Fruit fly (Drosophila melanogaster) whole organism, embryonic: ENCODE measurements around the gene Plap.

Experiments
- Ada2b ChIP-seq: fragments of 200-800 bp; sonication (Bioruptor generic); IDR thresholded peaks from 2 replicates; pipeline ENCODE4 v1.3.6; 2022; ENCODE audit warnings: missing biosample characterization, missing genetic modification characterization
- Blimp-1 ChIP-seq: fragments of 200-800 bp; sonication (Bioruptor generic); optimal IDR thresholded peaks from 3 replicates; lab custom pipeline; 2018; ENCODE audit warnings: missing biosample characterization, missing genetic modification characterization, mild to moderate bottlenecking, moderate library complexity, missing genetic modification reagents
- CG11696 ChIP-seq: fragments of 200-800 bp; sonication (Bioruptor generic); IDR thresholded peaks from 2 replicates; pipeline ENCODE4 v1.3.6; 2022; ENCODE audit warnings: missing biosample characterization, missing genetic modification characterization
- CG12071 ChIP-seq: fragments of 200-800 bp; sonication (Bioruptor generic); optimal IDR thresholded peaks from 3 replicates; lab custom pipeline; 2018; ENCODE audit warnings: missing biosample characterization, mild to moderate bottlenecking, missing genetic modification characterization
- CG12299 ChIP-seq: fragments of 200-800 bp; sonication (Bioruptor generic); optimal IDR thresholded peaks from 2 replicates; lab custom pipeline; 2018; ENCODE audit warnings: missing biosample characterization, mild to moderate bottlenecking, missing genetic modification characterization
- CG13424 ChIP-seq: fragments of 200-800 bp; sonication (Bioruptor generic); optimal IDR thresholded peaks from 2 replicates; lab custom pipeline; 2019; ENCODE audit warnings: missing biosample characterization, mild to moderate bottlenecking, missing genetic modification characterization, moderate library complexity
- CG13894 ChIP-seq: fragments of 200-800 bp; sonication (Bioruptor generic); optimal IDR thresholded peaks from 3 replicates; lab custom pipeline; 2018; ENCODE audit warnings: missing biosample characterization, mild to moderate bottlenecking, missing genetic modification characterization, moderate library complexity
- CG14860 ChIP-seq: fragments of 200-800 bp; sonication (Bioruptor generic); IDR thresholded peaks from 3 replicates; pipeline ENCODE4 v1.3.6; 2022; ENCODE audit warnings: missing biosample characterization, missing genetic modification characterization; ENCODE audit not compliant: partially characterized antibody
- CG15696 ChIP-seq: fragments of 200-800 bp; sonication (Bioruptor generic); optimal IDR thresholded peaks from 2 replicates; lab custom pipeline; 2019; ENCODE audit warnings: missing biosample characterization, mild to moderate bottlenecking, missing genetic modification characterization, moderate library complexity
- CG1602 ChIP-seq: fragments of 200-800 bp; sonication (Bioruptor generic); optimal IDR thresholded peaks from 3 replicates; lab custom pipeline; 2016; ENCODE audit warnings: missing biosample characterization, missing genetic modification characterization
- CG16779 ChIP-seq: fragments of 200-800 bp; sonication (Bioruptor generic); IDR thresholded peaks from 2 replicates; pipeline ENCODE4 v1.3.6; 2022; ENCODE audit warnings: missing biosample characterization, missing genetic modification characterization
- CG2889 ChIP-seq: fragments of 200-800 bp; sonication (Bioruptor generic); IDR thresholded peaks from 3 replicates; pipeline ENCODE4 v1.3.6; 2022; ENCODE audit warnings: missing biosample characterization, missing genetic modification characterization
- CG31365 ChIP-seq: fragments of 200-800 bp; sonication (Bioruptor generic); optimal IDR thresholded peaks from 2 replicates; lab custom pipeline; 2018; ENCODE audit warnings: missing biosample characterization, mild to moderate bottlenecking, missing genetic modification characterization
- CG4424 ChIP-seq: fragments of 200-800 bp; sonication (Bioruptor generic); optimal IDR thresholded peaks from 3 replicates; lab custom pipeline; 2016; ENCODE audit warnings: missing biosample characterization, missing genetic modification characterization
- CG6854 ChIP-seq: fragments of 200-800 bp; sonication (Bioruptor generic); optimal IDR thresholded peaks from 3 replicates; lab custom pipeline; 2017; ENCODE audit warnings: missing biosample characterization, mild to moderate bottlenecking, missing genetic modification characterization
- CG7745 ChIP-seq: fragments of 200-800 bp; sonication (Bioruptor generic); optimal IDR thresholded peaks from 2 replicates; lab custom pipeline; 2018; ENCODE audit warnings: missing biosample characterization, mild to moderate bottlenecking, missing genetic modification characterization, moderate library complexity
- CG8924 ChIP-seq: fragments of 200-800 bp; optimal IDR thresholded peaks from 3 replicates; lab custom pipeline; 2019; ENCODE audit warnings: missing biosample characterization, mild to moderate bottlenecking, missing genetic modification characterization, moderate library complexity
- CG9817 ChIP-seq: fragments of 200-800 bp; sonication (Bioruptor generic); optimal IDR thresholded peaks from 2 replicates; lab custom pipeline; 2018; ENCODE audit warnings: missing biosample characterization, mild to moderate bottlenecking, missing genetic modification characterization, moderate library complexity
- Dbx ChIP-seq: fragments of 200-800 bp; sonication (Bioruptor generic); IDR thresholded peaks from 3 replicates; pipeline ENCODE4 v1.3.6; 2022; ENCODE audit warnings: missing biosample characterization, missing genetic modification characterization
- Dll ChIP-seq: fragments of 200-800 bp; sonication (Bioruptor generic); IDR thresholded peaks from 4 replicates; pipeline ENCODE4 v1.3.6; 2022; ENCODE audit warnings: missing biosample characterization, missing genetic modification characterization; ENCODE audit not compliant: partially characterized antibody
- Eip74EF ChIP-seq, 2 experiments: fragments of 200-800 bp in 1 of 2; fragments of >200 bp in 1 of 2; sonication (Bioruptor generic) in 1 of 2; optimal IDR thresholded peaks; 2 replicates each; lab custom pipeline; 2017 to 2019; ENCODE audit warnings: missing biosample characterization in 2 of 2, missing genetic modification characterization in 2 of 2, mild to moderate bottlenecking in 1 of 2, moderate library complexity in 1 of 2
- Elba2 ChIP-seq: fragments of 200-800 bp; sonication (Bioruptor generic); optimal IDR thresholded peaks from 3 replicates; lab custom pipeline; 2016; ENCODE audit warnings: missing biosample characterization, missing genetic modification characterization
- Gsc ChIP-seq: fragments of 200-800 bp; sonication (Bioruptor generic); IDR thresholded peaks from 2 replicates; pipeline ENCODE4 v1.3.6; 2022; ENCODE audit warnings: missing biosample characterization, missing genetic modification characterization
- HLH4C ChIP-seq: fragments of 200-800 bp; sonication (Bioruptor generic); IDR thresholded peaks from 3 replicates; pipeline ENCODE4 v1.3.6; 2022; ENCODE audit warnings: missing biosample characterization, missing genetic modification characterization; ENCODE audit not compliant: partially characterized antibody
- Hr51 ChIP-seq, 2 experiments: fragments of 200-800 bp; sonication (Bioruptor generic); optimal IDR thresholded peaks; 2 replicates in 1 of 2; 3 replicates in 1 of 2; lab custom pipeline; 2016 to 2018; ENCODE audit warnings: missing biosample characterization in 2 of 2, missing genetic modification characterization in 2 of 2, mild to moderate bottlenecking in 1 of 2, moderate library complexity in 1 of 2
- Hr78 ChIP-seq, 2 experiments: fragments of 200-800 bp in 1 of 2; fragments of >200 bp in 1 of 2; sonication (Bioruptor generic) in 1 of 2; optimal IDR thresholded peaks; 2 replicates each; lab custom pipeline; 2017 to 2019; ENCODE audit warnings: missing biosample characterization in 2 of 2, missing genetic modification characterization in 2 of 2, mild to moderate bottlenecking in 1 of 2, moderate library complexity in 1 of 2
- Lhr ChIP-seq: fragments of 200-800 bp; sonication (Bioruptor generic); optimal IDR thresholded peaks from 3 replicates; lab custom pipeline; 2017; ENCODE audit warnings: mild to moderate bottlenecking, missing biosample characterization, missing genetic modification reagents, missing genetic modification characterization
- MBD-R2 ChIP-seq: fragments of 200-800 bp; sonication (Bioruptor generic); IDR thresholded peaks from 2 replicates; pipeline ENCODE4 v1.3.6; 2022; ENCODE audit warnings: missing biosample characterization, missing genetic modification characterization
- Nf-YB ChIP-seq: fragments of 200-800 bp; sonication (Bioruptor generic); optimal IDR thresholded peaks from 3 replicates; lab custom pipeline; 2019; ENCODE audit warnings: missing biosample characterization, mild to moderate bottlenecking, missing genetic modification characterization, moderate library complexity
- TFAM ChIP-seq: fragments of 200-800 bp; sonication (Bioruptor generic); optimal IDR thresholded peaks from 2 replicates; lab custom pipeline; 2017; ENCODE audit warnings: missing biosample characterization, missing genetic modification characterization, inconsistent platforms
- YL-1 ChIP-seq: fragments of 200-800 bp; sonication (Bioruptor generic); optimal IDR thresholded peaks from 3 replicates; lab custom pipeline; 2017; ENCODE audit warnings: missing biosample characterization, mild to moderate bottlenecking, missing genetic modification characterization
- az2 ChIP-seq: fragments of 200-800 bp; sonication (Bioruptor generic); optimal IDR thresholded peaks from 3 replicates; lab custom pipeline; 2016; ENCODE audit warnings: missing biosample characterization, missing genetic modification characterization
- dmrt11E ChIP-seq: fragments of 200-800 bp; sonication (Bioruptor generic); optimal IDR thresholded peaks from 3 replicates; lab custom pipeline; 2018; ENCODE audit warnings: missing biosample characterization, mild to moderate bottlenecking, missing genetic modification characterization, moderate library complexity
- dpn ChIP-seq, 2 experiments: fragments of 200-800 bp; sonication (Bioruptor generic); optimal IDR thresholded peaks; 3 replicates each; lab custom pipeline; 2016; ENCODE audit warnings: missing biosample characterization in 2 of 2, missing genetic modification characterization in 2 of 2
- esg ChIP-seq: fragments of 200-800 bp; sonication (Bioruptor generic); conservative IDR thresholded peaks from 2 replicates; pipeline ENCODE4 v1.3.6; 2022; ENCODE audit warnings: missing biosample characterization, missing genetic modification characterization
- ewg ChIP-seq: fragments of 200-800 bp; sonication (Bioruptor generic); optimal IDR thresholded peaks from 3 replicates; lab custom pipeline; 2017; ENCODE audit warnings: mild to moderate bottlenecking, missing biosample characterization, missing genetic modification reagents, missing genetic modification characterization
- fd102C ChIP-seq: fragments of 200-800 bp; sonication (Bioruptor generic); optimal IDR thresholded peaks from 2 replicates; lab custom pipeline; 2018; ENCODE audit warnings: missing biosample characterization, mild to moderate bottlenecking, missing genetic modification characterization, moderate library complexity
- gcm ChIP-seq: fragments of 200-800 bp; sonication (Bioruptor generic); optimal IDR thresholded peaks from 2 replicates; lab custom pipeline; 2019; ENCODE audit warnings: missing biosample characterization, mild to moderate bottlenecking, missing genetic modification characterization, moderate library complexity
- grn ChIP-seq: fragments of 200-800 bp; sonication (Bioruptor generic); optimal IDR thresholded peaks from 3 replicates; lab custom pipeline; 2017; ENCODE audit warnings: missing biosample characterization, missing genetic modification characterization
- gsb ChIP-seq: fragments of 200-800 bp; sonication (Bioruptor generic); IDR thresholded peaks from 2 replicates; pipeline ENCODE4 v1.3.6; 2022; ENCODE audit warnings: missing biosample characterization, missing genetic modification characterization
- lola ChIP-seq, 3 experiments: fragments of >200 bp in 2 of 3; fragments of 200-800 bp in 1 of 3; sonication (Bioruptor generic) in 1 of 3; optimal IDR thresholded peaks; 2 replicates each; lab custom pipeline; 2017 to 2019; ENCODE audit warnings: missing biosample characterization in 3 of 3, missing genetic modification characterization in 3 of 3, mild to moderate bottlenecking in 1 of 3, moderate library complexity in 1 of 3
- seq ChIP-seq: fragments of 200-800 bp; sonication (Bioruptor generic); IDR thresholded peaks from 2 replicates; pipeline ENCODE4 v1.3.6; 2022; ENCODE audit warnings: missing biosample characterization, missing genetic modification characterization
- sim ChIP-seq: fragments of 200-800 bp; sonication (Bioruptor generic); IDR thresholded peaks from 2 replicates; pipeline ENCODE4 v1.3.6; 2022; ENCODE audit warnings: missing biosample characterization, missing genetic modification characterization
- ssp ChIP-seq: fragments of 200-800 bp; sonication (Bioruptor generic); IDR thresholded peaks from 2 replicates; pipeline ENCODE4 v1.3.6; 2022; ENCODE audit warnings: missing biosample characterization, missing genetic modification characterization
- tgo ChIP-seq: fragments of 200-800 bp; sonication (Bioruptor generic); IDR thresholded peaks from 3 replicates; pipeline ENCODE4 v1.3.6; 2022; ENCODE audit warnings: missing biosample characterization, missing genetic modification characterization
- tio ChIP-seq: fragments of 200-800 bp; sonication (Bioruptor generic); optimal IDR thresholded peaks from 2 replicates; lab custom pipeline; 2017; ENCODE audit warnings: missing biosample characterization, missing genetic modification characterization, inconsistent platforms
- trh ChIP-seq: fragments of 200-800 bp; sonication (Bioruptor generic); optimal IDR thresholded peaks from 2 replicates; lab custom pipeline; 2016; ENCODE audit warnings: missing biosample characterization, missing genetic modification characterization
- zf30C ChIP-seq: fragments of 200-800 bp; sonication (Bioruptor generic); optimal IDR thresholded peaks from 3 replicates; lab custom pipeline; 2018; ENCODE audit warnings: missing biosample characterization, mild to moderate bottlenecking, missing genetic modification characterization

Plap gene

dm6 chr2L:1169867-1170415, at the start of gene Plap, which contains the start of gene CG31922 (continued):
- TF ChIP-seq CG14860 (GFP tag; lab: Robert Waterston, UW) (peak; percentile 92), CG2889 (GFP tag; lab: Robert Waterston, UW) (no peak), tio (GFP tag; lab: Kevin White, UChicago) (no peak), Lhr (GFP tag; lab: Kevin White, UChicago) (peak; percentile 59), CG6854 (no peak), TFAM (GFP tag; lab: Kevin White, UChicago) (no peak), dmrt11E (tag; lab: Kevin White, UChicago) (peak; percentile 69), CG16779 (no peak), lola (GFP tag; optimal IDR thresholded peaks at IDR 0.05; lab: Kevin White, UChicago) (peak in 1 of 3 experiments; percentile 67), gcm (GFP tag; lab: Kevin White, UChicago) (peak; percentile 36), CG11696 (GFP tag; lab: Robert Waterston, UW) (no peak), fd102C (no peak), CG13894 (tag; lab: Kevin White, UChicago) (no peak), esg (GFP tag; lab: Robert Waterston, UW) (peak; percentile 20; the same call in 1 of the 2 replicates), HLH4C (GFP tag; lab: Robert Waterston, UW) (peak; percentile 79), CG12299 (tag; lab: Kevin White, UChicago) (peak; percentile 53), Dbx (peak; percentile 76; the same call in 2 of the 3 replicates), CG8924 (peak; percentile 68), Nf-YB (GFP tag; lab: Kevin White, UChicago) (peak; percentile 29), MBD-R2 (GFP tag; lab: Robert Waterston, UW) (peak; percentile 78), tgo (GFP tag; lab: Robert Waterston, UW) (peak; percentile 61; the same call in 1 of the 3 replicates), Gsc (GFP tag; lab: Robert Waterston, UW) (no peak), ssp (GFP tag; lab: Robert Waterston, UW) (peak; percentile 62), CG7745 (tag; lab: Kevin White, UChicago) (no peak), Ada2b (GFP tag; lab: Robert Waterston, UW) (no peak), Blimp-1 (no peak), CG15696 (tag; lab: Kevin White, UChicago) (peak; percentile 69), sim (GFP tag; lab: Robert Waterston, UW) (no peak), seq (GFP tag; lab: Robert Waterston, UW) (peak; percentile 32; the same call in 1 of the 2 replicates), ewg (GFP tag; lab: Kevin White, UChicago) (no peak), dpn (GFP tag; optimal IDR thresholded peaks at IDR 0.05; lab: Kevin White, UChicago) (peak; percentile 71 to 79), CG12071 (GFP tag; lab: Kevin White, UChicago) (no peak), Hr51 (GFP tag; optimal IDR thresholded peaks at IDR 0.05; lab: Kevin White, UChicago) (peak in 1 of 2 experiments; percentile 65), Dll (GFP tag; lab: Robert Waterston, UW) (peak; percentile 96), CG1602 (GFP tag; lab: Kevin White, UChicago) (peak; percentile 62), trh (GFP tag; lab: Kevin White, UChicago) (no peak), gsb (GFP tag; lab: Robert Waterston, UW) (no peak), CG9817 (tag; lab: Kevin White, UChicago) (peak; percentile 72), CG31365 (tag; lab: Kevin White, UChicago) (no peak), Eip74EF (GFP tag; optimal IDR thresholded peaks at IDR 0.05; lab: Kevin White, UChicago) (no peak), CG13424 (tag; lab: Kevin White, UChicago) (peak; percentile 76), zf30C (GFP tag; lab: Kevin White, UChicago) (no peak), grn (GFP tag; lab: Kevin White, UChicago) (no peak), az2 (peak; percentile 65), CG4424 (peak; percentile 77), Elba2 (GFP tag; lab: Kevin White, UChicago) (no peak), YL-1 (peak; percentile 74), Hr78 (GFP tag; optimal IDR thresholded peaks at IDR 0.05; lab: Kevin White, UChicago) (peak in 1 of 2 experiments; percentile 75)
